Fruit fly (Drosophila melanogaster) whole organism, adult: ENCODE results near the gene CG13606.

Experiments
- CG11617 ChIP-seq: fragments of 200-800 bp; sonication (Bioruptor generic); optimal IDR thresholded peaks from 2 replicates; lab custom pipeline; 2017; ENCODE audit warnings: mild to moderate bottlenecking, missing biosample characterization, missing genetic modification reagents, missing genetic modification characterization
- CG12768 ChIP-seq: fragments of 200-800 bp; sonication (Bioruptor generic); optimal IDR thresholded peaks from 2 replicates; lab custom pipeline; 2017; ENCODE audit warnings: missing biosample characterization, missing genetic modification characterization, mild to moderate bottlenecking, moderate library complexity, missing genetic modification reagents
- CG14711 ChIP-seq: fragments of 200-800 bp; sonication (Bioruptor generic); optimal IDR thresholded peaks from 2 replicates; lab custom pipeline; 2018; ENCODE audit warnings: missing biosample characterization, mild to moderate bottlenecking, missing genetic modification characterization, moderate library complexity
- CG1620 ChIP-seq: fragments of 200-800 bp; sonication (Bioruptor generic); optimal IDR thresholded peaks from 2 replicates; lab custom pipeline; 2016; ENCODE audit warnings: missing biosample characterization, missing genetic modification characterization
- CG33017 ChIP-seq: fragments of 200-800 bp; sonication (Bioruptor generic); optimal IDR thresholded peaks from 2 replicates; lab custom pipeline; 2018; ENCODE audit warnings: missing biosample characterization, mild to moderate bottlenecking, missing genetic modification characterization, moderate library complexity
- CG5204 ChIP-seq: fragments of 200-800 bp; sonication (Bioruptor generic); optimal IDR thresholded peaks from 2 replicates; lab custom pipeline; 2016; ENCODE audit warnings: missing biosample characterization, missing genetic modification characterization
- CG7045 ChIP-seq: fragments of 200-800 bp; sonication (Bioruptor generic); optimal IDR thresholded peaks from 2 replicates; lab custom pipeline; 2017; ENCODE audit warnings: missing biosample characterization, mild to moderate bottlenecking, missing genetic modification characterization
- CG7101 ChIP-seq: fragments of 200-800 bp; sonication (Bioruptor generic); optimal IDR thresholded peaks from 2 replicates; lab custom pipeline; 2018; ENCODE audit warnings: missing biosample characterization, mild to moderate bottlenecking, missing genetic modification characterization, moderate library complexity
- Clk ChIP-seq: fragments of 200-800 bp; sonication (Bioruptor generic); optimal IDR thresholded peaks from 2 replicates; lab custom pipeline; 2017; ENCODE audit warnings: missing biosample characterization, missing genetic modification characterization
- Crg-1 ChIP-seq: fragments of 200-800 bp; sonication (Bioruptor generic); optimal IDR thresholded peaks from 2 replicates; lab custom pipeline; 2016; ENCODE audit warnings: missing biosample characterization, missing genetic modification characterization
- Hr96 ChIP-seq: fragments of 200-800 bp; sonication (Bioruptor generic); optimal IDR thresholded peaks from 2 replicates; lab custom pipeline; 2016; ENCODE audit warnings: missing biosample characterization, missing genetic modification characterization
- Mnt ChIP-seq: fragments of 200-800 bp; sonication (Bioruptor generic); optimal IDR thresholded peaks from 2 replicates; lab custom pipeline; 2016; ENCODE audit warnings: missing biosample characterization, mild to moderate bottlenecking, missing genetic modification characterization
- bab1 ChIP-seq: fragments of 200-800 bp; sonication (Bioruptor generic); optimal IDR thresholded peaks from 3 replicates; lab custom pipeline; 2019; ENCODE audit warnings: missing biosample characterization, mild to moderate bottlenecking, missing genetic modification characterization, moderate library complexity
- cic ChIP-seq: fragments of 200-800 bp; sonication (Bioruptor generic); optimal IDR thresholded peaks from 2 replicates; lab custom pipeline; 2017; ENCODE audit warnings: missing biosample characterization, mild to moderate bottlenecking, missing genetic modification characterization, moderate library complexity
- cnc ChIP-seq, 2 experiments: fragments of >200 bp; optimal IDR thresholded peaks; 2 replicates each; lab custom pipeline; 2017
- kay ChIP-seq: fragments of 200-800 bp; sonication (Bioruptor generic); peaks from one replicate; lab custom pipeline; 2016; ENCODE audit warnings: missing biosample characterization, missing genetic modification characterization, borderline replicate concordance
- ovo ChIP-seq: fragments of 200-800 bp; sonication (Bioruptor generic); optimal IDR thresholded peaks from 2 replicates; lab custom pipeline; 2016; ENCODE audit warnings: missing biosample characterization, missing genetic modification characterization
- pad ChIP-seq: fragments of 200-800 bp; sonication (Bioruptor generic); optimal IDR thresholded peaks from 3 replicates; lab custom pipeline; 2017; ENCODE audit warnings: missing biosample characterization, missing genetic modification characterization, mild to moderate bottlenecking, moderate library complexity, missing genetic modification reagents
- tj ChIP-seq: fragments of 200-800 bp; sonication (Bioruptor generic); optimal IDR thresholded peaks from 3 replicates; lab custom pipeline; 2017; ENCODE audit warnings: missing biosample characterization, mild to moderate bottlenecking, missing genetic modification characterization, moderate library complexity
- toe ChIP-seq: fragments of 200-800 bp; sonication (Bioruptor generic); optimal IDR thresholded peaks from 2 replicates; lab custom pipeline; 2016; ENCODE audit warnings: missing biosample characterization, missing genetic modification characterization

The CG13606 gene

DNA sequence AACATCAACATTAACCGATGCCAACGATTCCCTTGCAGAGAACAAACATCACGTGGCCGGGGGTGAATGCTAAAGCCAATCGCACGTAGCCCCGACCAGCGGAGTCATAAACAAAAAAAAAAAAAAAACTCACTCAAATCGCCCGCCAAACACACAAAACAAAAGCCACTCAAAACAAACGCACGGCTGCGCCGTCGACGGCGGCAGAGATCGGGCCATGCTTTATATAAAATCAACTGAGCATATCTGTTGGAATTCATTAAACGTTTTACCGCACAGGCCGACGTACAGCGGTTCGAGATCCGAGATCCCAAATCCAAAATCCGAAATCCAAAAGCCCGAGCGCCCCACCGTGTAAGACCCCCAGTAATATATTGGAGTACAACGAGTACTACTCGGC lies at the start of gene CG13606:
Gene CG13606, plus strand, starts transcription at position 250 of the 400 bp plus-strand sequence.
- TF ChIP-seq kay (GFP tag; lab: Kevin White, UChicago) (no peak), Clk (no peak), CG1620 (GFP tag; lab: Kevin White, UChicago) (no peak), toe (GFP tag; lab: Kevin White, UChicago) (no peak), cnc (optimal IDR thresholded peaks at IDR 0.05; lab: Kevin White, UChicago) (no peak), CG14711 (tag; lab: Kevin White, UChicago) (no peak), cic (GFP tag; lab: Kevin White, UChicago) (no peak)

DNA sequence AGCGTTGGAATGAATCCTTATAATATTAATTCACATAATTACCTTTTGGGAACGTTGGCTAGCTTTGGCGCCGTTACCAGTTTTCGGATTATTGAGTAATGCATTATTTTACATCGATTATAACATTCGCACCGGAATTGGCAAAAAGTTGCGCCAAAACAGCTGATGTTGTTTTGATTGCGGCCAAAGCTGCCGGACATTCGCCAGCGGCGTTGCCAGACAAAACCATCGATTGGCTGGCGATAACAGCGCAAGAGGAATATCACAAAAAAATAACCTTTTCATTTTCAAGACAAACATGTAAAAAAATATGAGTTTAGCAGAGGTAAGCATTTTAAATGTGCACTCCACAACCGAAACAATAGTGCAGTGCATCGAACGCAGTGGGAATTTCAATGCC lies 42.3 kb upstream of the CG13606 start, which contains the start of the genes GatB and Tsc1:
Gene GatB, minus strand, starts transcription at position 176 of the 400 bp plus-strand sequence.
Gene Tsc1, plus strand, starts transcription at position 228 of the 400 bp plus-strand sequence.
- TF ChIP-seq tj (GFP tag; lab: Kevin White, UChicago) (peak; percentile 21), Mnt (no peak), CG5204 (GFP tag; lab: Kevin White, UChicago) (no peak), bab1 (GFP tag; lab: Kevin White, UChicago) (peak; percentile 62), cic (GFP tag; lab: Kevin White, UChicago) (peak; percentile 14)

DNA sequence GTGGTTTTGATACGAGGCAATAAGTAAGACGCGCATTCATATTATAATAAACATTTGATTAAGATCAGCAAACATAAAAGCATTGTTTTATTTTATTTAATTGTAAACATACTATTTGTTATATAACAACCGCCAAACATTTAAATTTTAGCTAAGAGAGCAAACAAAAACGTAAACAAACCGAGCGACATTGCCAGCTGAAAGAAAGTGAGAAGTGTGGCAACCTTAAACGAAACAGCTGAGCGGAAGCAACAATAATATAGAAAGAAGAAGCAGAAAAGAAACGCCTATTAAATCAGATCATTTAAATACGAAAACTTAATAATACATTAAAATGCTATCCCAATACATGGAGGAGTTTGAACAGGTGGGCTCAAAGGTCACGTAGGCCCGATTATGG lies 37.8 kb upstream of the CG13606 start, which contains the start of gene Sec10:
Gene Sec10, plus strand, starts transcription at position 252 of the 400 bp plus-strand sequence.
- peak; percentile 7 for TF ChIP-seq CG33017 (tag; lab: Kevin White, UChicago)
- peak; percentile 23 for TF ChIP-seq CG7101 (tag; lab: Kevin White, UChicago)
- no peak for TF ChIP-seq kay (GFP tag; lab: Kevin White, UChicago)
- TF ChIP-seq bab1 (GFP tag; lab: Kevin White, UChicago), result peak; percentile 58

DNA sequence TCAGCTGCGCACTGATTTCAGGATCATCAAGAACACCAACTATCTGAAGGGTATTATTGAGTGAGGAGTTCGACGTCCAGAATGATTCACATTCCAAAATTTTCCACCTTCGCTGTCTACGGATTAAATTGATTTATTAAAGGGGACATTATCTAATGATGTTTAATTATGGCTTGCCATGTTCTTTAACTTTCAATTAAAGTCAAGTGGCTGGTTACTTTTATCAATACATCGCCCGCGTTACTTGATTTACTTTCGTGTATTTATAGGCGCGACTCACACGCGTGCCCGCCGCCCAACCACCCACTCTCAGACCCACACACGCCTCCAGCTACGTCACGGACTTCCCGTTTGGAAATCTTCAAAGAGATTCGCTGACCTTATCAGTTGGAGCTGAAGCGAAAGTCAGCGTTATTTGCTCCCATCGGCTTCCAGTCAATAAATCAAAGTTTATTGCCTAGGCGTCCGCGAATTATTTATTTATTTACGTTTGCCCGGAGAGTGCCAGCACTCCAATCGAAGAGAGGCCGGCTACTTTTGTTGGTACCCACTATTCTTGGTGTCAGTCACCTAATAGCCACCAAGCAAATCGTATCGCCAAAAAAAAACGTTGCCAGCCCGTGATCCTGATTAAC lies 35.0 kb upstream of the CG13606 start, which contains the start of gene Npc2f:
Gene Npc2f, plus strand, starts transcription at position 585 of the 635 bp plus-strand sequence.
- TF ChIP-seq cic (GFP tag; lab: Kevin White, UChicago), result peak; percentile 15
- no peak for TF ChIP-seq CG33017 (tag; lab: Kevin White, UChicago)
- TF ChIP-seq bab1 (GFP tag; lab: Kevin White, UChicago), result no peak
- peak; percentile 4 for TF ChIP-seq kay (GFP tag; lab: Kevin White, UChicago)
- TF ChIP-seq CG12768, result peak; percentile 1

DNA sequence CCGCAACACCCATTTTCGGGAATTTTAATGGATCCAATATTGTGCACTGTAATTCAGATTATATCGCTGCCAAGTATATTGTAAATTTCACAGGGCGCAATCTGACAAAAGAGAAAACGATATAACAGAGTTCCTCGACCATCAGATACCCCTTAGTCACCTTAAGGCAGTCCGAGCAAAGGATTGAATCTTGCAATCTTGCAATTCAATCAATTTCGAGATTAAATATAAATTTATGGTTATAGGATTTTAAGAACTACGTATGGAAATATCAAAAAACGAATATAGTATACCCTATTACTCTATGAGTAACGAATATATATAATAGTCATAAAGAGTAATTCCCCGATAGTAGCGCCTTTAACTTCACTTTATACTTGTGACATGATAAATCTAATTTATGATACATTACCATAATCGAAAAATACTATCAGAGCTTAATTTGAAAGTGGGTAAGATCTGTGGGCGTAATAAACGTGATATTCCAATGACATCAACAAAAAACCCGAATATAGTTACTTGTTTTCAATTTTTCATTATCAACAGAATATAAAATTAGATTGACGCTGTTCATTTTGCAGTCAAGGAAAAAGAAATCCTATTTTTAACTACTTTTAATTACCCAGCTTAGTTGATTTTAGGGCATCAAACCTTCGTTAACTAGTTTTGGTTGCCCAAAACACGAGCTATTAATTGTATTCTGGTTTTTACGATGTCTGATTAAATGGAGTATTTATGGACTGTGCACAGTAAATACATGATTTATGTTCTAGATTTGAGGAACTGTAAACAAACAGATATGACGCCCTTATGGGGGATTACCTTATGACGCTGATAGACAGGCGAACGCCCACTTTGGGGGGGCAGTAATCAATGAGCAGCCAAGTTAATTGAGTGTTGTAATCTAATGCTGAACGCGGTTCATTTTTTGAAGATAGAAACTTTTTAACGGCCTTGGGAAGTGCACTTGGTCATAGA lies 33.7 kb upstream of the CG13606 start:
- TF ChIP-seq tj (GFP tag; lab: Kevin White, UChicago), result no peak
- TF ChIP-seq CG5204 (GFP tag; lab: Kevin White, UChicago), result no peak
- TF ChIP-seq CG33017 (tag; lab: Kevin White, UChicago), result no peak
- peak; percentile 54 for TF ChIP-seq cic (GFP tag; lab: Kevin White, UChicago)
- TF ChIP-seq toe (GFP tag; lab: Kevin White, UChicago), result no peak
- no peak for TF ChIP-seq Mnt

DNA sequence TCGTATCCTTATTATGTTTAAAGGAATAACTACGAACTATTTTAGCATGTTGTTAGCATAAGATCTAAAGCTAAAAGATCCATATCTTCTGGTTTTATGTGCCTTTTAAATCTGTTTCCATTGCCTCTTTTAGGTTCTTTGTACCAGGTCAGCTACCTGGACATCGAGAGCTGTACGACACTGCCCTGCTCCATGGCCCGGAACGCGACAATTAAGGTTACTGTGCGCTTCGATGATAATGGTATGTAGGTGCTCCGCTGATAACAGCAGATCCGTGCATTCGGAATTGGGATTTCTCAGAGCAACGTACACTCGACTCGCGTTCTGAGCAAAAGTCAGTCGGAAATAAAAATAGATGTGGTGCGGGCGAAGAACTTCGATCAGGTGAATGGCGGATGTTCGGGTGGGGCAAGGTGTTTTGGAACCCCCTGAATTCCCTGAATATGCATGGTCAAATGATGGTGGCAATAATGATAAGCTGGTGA lies 32.7 kb upstream of the CG13606 start:
- TF ChIP-seq CG11617, result no peak

DNA sequence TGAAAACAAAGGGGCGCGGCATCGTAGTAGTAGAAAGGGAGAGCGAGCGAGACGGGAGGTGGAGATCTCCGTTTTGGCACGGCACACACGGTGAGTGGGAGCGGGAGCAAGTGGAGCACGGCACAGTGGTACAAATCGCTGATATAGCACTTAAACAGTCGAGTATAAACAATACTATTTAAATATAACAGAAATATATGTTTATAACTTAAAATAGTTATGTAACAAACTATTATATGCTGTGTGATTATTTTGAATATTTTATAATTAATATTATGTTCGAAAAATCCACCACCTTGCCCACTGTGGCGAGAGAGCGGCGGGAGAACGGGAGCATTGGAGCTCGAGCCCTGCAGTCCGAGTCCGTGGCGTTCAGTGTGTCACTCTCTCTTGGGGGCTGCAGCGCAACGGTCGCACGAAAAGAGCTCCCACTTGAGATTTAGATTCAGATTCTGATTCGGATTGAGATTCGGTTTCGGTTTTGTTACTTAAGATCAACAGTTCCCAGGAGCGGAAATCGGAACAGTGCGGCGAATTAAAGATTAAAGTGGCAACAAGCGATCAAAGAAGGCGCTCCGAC lies 31.3 kb upstream of the CG13606 start, which contains the start of gene Kal1:
Gene Kal1, plus strand, starts transcription at position 383 of the 580 bp plus-strand sequence.
- TF ChIP-seq tj (GFP tag; lab: Kevin White, UChicago) (peak; percentile 88), CG33017 (tag; lab: Kevin White, UChicago) (peak; percentile 92), Crg-1 (peak; percentile 67), CG12768 (peak; percentile 86), Mnt (peak; percentile 56), CG5204 (GFP tag; lab: Kevin White, UChicago) (no peak), bab1 (GFP tag; lab: Kevin White, UChicago) (peak; percentile 97), cic (GFP tag; lab: Kevin White, UChicago) (peak; percentile 43), toe (GFP tag; lab: Kevin White, UChicago) (peak; percentile 24), Hr96 (peak; percentile 45), pad (GFP tag; lab: Kevin White, UChicago) (peak; percentile 85), CG1620 (GFP tag; lab: Kevin White, UChicago) (peak; percentile 45), kay (GFP tag; lab: Kevin White, UChicago) (peak; percentile 18), CG7045 (GFP tag; lab: Kevin White, UChicago) (peak; percentile 67), CG11617 (peak; percentile 92), Clk (peak; percentile 51), CG14711 (tag; lab: Kevin White, UChicago) (peak; percentile 88), cnc (optimal IDR thresholded peaks at IDR 0.05; lab: Kevin White, UChicago) (no peak), CG7101 (tag; lab: Kevin White, UChicago) (peak; percentile 93), ovo (GFP tag; lab: Kevin White, UChicago) (peak; percentile 23)
